Worm (Caenorhabditis elegans) whole organism, late embryonic: ENCODE data around the gene tag-325.

Source experiments
- C08G9.2 ChIP-seq: sonication (generic microtip); optimal IDR thresholded peaks from 2 replicates; lab custom pipeline; 2016; ENCODE audit warnings: mild to moderate bottlenecking, missing genetic modification characterization, moderate library complexity, missing compliant biosample characterization
- C38D4.7 ChIP-seq: fragments of 200-800 bp; sonication (Bioruptor generic); optimal IDR thresholded peaks from 2 replicates; lab custom pipeline; 2018; ENCODE audit warnings: mild to moderate bottlenecking, missing genetic modification characterization, moderate library complexity, missing compliant biosample characterization
- K09A11.1 ChIP-seq: sonication (generic microtip); optimal IDR thresholded peaks from 2 replicates; lab custom pipeline; 2017; ENCODE audit warnings: antibody characterized with exemption, mild to moderate bottlenecking, missing genetic modification characterization, missing compliant biosample characterization; ENCODE audit not compliant: insufficient read depth
- ceh-18 ChIP-seq: sonication (generic microtip); optimal IDR thresholded peaks from 2 replicates; lab custom pipeline; 2016; ENCODE audit warnings: missing genetic modification characterization, missing compliant biosample characterization
- ceh-19 ChIP-seq: fragments of 200-800 bp; sonication (Bioruptor generic); optimal IDR thresholded peaks from 2 replicates; lab custom pipeline; 2018; ENCODE audit warnings: mild to moderate bottlenecking, missing genetic modification characterization, missing compliant biosample characterization
- ceh-22 ChIP-seq: sonication (generic microtip); optimal IDR thresholded peaks from 2 replicates; lab custom pipeline; 2017; ENCODE audit warnings: missing biosample characterization, missing genetic modification characterization
- ceh-24 ChIP-seq: sonication (generic microtip); optimal IDR thresholded peaks from 2 replicates; lab custom pipeline; 2016; ENCODE audit warnings: mild to moderate bottlenecking, missing genetic modification characterization, missing compliant biosample characterization
- ceh-31 ChIP-seq: sonication (generic microtip); optimal IDR thresholded peaks from 2 replicates; lab custom pipeline; 2016; ENCODE audit warnings: missing genetic modification characterization, missing compliant biosample characterization
- ceh-45 ChIP-seq: fragments of 200-800 bp; sonication (Bioruptor generic); IDR thresholded peaks from 2 replicates; pipeline ENCODE4 v1.3.6; 2022; ENCODE audit warnings: missing genetic modification reagents, missing genetic modification characterization, missing compliant biosample characterization
- ceh-6 ChIP-seq: fragments of 200-800 bp; sonication (Bioruptor generic); optimal IDR thresholded peaks from 2 replicates; lab custom pipeline; 2018; ENCODE audit warnings: mild to moderate bottlenecking, missing genetic modification characterization, missing compliant biosample characterization
- ceh-9 ChIP-seq: sonication (generic microtip); optimal IDR thresholded peaks from 2 replicates; lab custom pipeline; 2016; ENCODE audit warnings: mild to moderate bottlenecking, missing genetic modification characterization, inconsistent platforms, missing compliant biosample characterization
- che-1 ChIP-seq: sonication (generic microtip); optimal IDR thresholded peaks from 2 replicates; lab custom pipeline; 2016; ENCODE audit warnings: mild to moderate bottlenecking, missing genetic modification characterization, missing compliant biosample characterization
- dmd-4 ChIP-seq: sonication (generic microtip); optimal IDR thresholded peaks from 2 replicates; lab custom pipeline; 2016; ENCODE audit warnings: borderline replicate concordance, missing genetic modification characterization, missing compliant biosample characterization
- elt-2 ChIP-seq: sonication (generic microtip); optimal IDR thresholded peaks from 2 replicates; lab custom pipeline; 2016; ENCODE audit warnings: missing genetic modification reagents, missing genetic modification characterization, missing compliant biosample characterization
- ets-4 ChIP-seq: sonication (generic microtip); optimal IDR thresholded peaks from 2 replicates; lab custom pipeline; 2016; ENCODE audit warnings: missing genetic modification characterization, missing compliant biosample characterization
- eyg-1 ChIP-seq: sonication (generic microtip); optimal IDR thresholded peaks from 2 replicates; lab custom pipeline; 2016; ENCODE audit warnings: missing genotype, missing genetic modification characterization, missing compliant biosample characterization
- fax-1 ChIP-seq: sonication (generic microtip); optimal IDR thresholded peaks from 2 replicates; lab custom pipeline; 2016; ENCODE audit warnings: missing genotype, missing genetic modification characterization, missing compliant biosample characterization
- fkh-6 ChIP-seq: sonication (generic microtip); optimal IDR thresholded peaks from 2 replicates; lab custom pipeline; 2016; ENCODE audit warnings: missing genetic modification characterization, missing compliant biosample characterization
- gmeb-2 ChIP-seq: sonication (generic microtip); optimal IDR thresholded peaks from 2 replicates; lab custom pipeline; 2016; ENCODE audit warnings: missing genetic modification characterization, inconsistent platforms, missing compliant biosample characterization
- hlh-30 ChIP-seq: sonication (generic microtip); optimal IDR thresholded peaks from 2 replicates; lab custom pipeline; 2017; ENCODE audit warnings: antibody characterized with exemption, missing genetic modification characterization, missing compliant biosample characterization; ENCODE audit not compliant: insufficient read depth
- hlh-6 ChIP-seq: sonication (generic microtip); optimal IDR thresholded peaks from 2 replicates; lab custom pipeline; 2016; ENCODE audit warnings: missing genotype, missing genetic modification characterization, missing compliant biosample characterization
- hlh-8 ChIP-seq: sonication (generic microtip); optimal IDR thresholded peaks from 2 replicates; lab custom pipeline; 2016; ENCODE audit warnings: missing genotype, missing genetic modification characterization, missing compliant biosample characterization
- lim-6 ChIP-seq: sonication (generic microtip); optimal IDR thresholded peaks from 2 replicates; lab custom pipeline; 2016; ENCODE audit warnings: missing genetic modification characterization, missing compliant biosample characterization
- lin-11 ChIP-seq: fragments of 200-800 bp; sonication (Bioruptor generic); optimal IDR thresholded peaks from 2 replicates; lab custom pipeline; 2018; ENCODE audit warnings: mild to moderate bottlenecking, missing genetic modification characterization, missing compliant biosample characterization
- madf-2 ChIP-seq: sonication (generic microtip); optimal IDR thresholded peaks from 2 replicates; lab custom pipeline; 2017; ENCODE audit warnings: missing genetic modification characterization, missing compliant biosample characterization
- mec-3 ChIP-seq: sonication (generic microtip); optimal IDR thresholded peaks from 2 replicates; lab custom pipeline; 2016; ENCODE audit warnings: borderline replicate concordance, missing genetic modification characterization, missing compliant biosample characterization
- nfya-1 ChIP-seq: sonication (generic microtip); optimal IDR thresholded peaks from 2 replicates; lab custom pipeline; 2017; ENCODE audit warnings: missing genetic modification characterization, mild to moderate bottlenecking, missing compliant biosample characterization, antibody characterized with exemption, moderate library complexity
- nhr-11 ChIP-seq: fragments of 150-350 bp; optimal IDR thresholded peaks from 2 replicates; lab custom pipeline; 2014; ENCODE audit warnings: missing biosample characterization, missing genetic modification characterization
- odd-2 ChIP-seq: sonication (generic microtip); optimal IDR thresholded peaks from 2 replicates; lab custom pipeline; 2017; ENCODE audit warnings: antibody characterized with exemption, mild to moderate bottlenecking, missing genetic modification characterization, missing compliant biosample characterization
- pat-9 ChIP-seq: fragments of 200-800 bp; sonication (Bioruptor generic); optimal IDR thresholded peaks from 2 replicates; lab custom pipeline; 2018; ENCODE audit warnings: mild to moderate bottlenecking, missing genetic modification characterization, moderate library complexity, missing compliant biosample characterization
- pha-4 ChIP-seq: fragments of 150-350 bp; optimal IDR thresholded peaks from 2 replicates; lab custom pipeline; 2018; ENCODE audit warnings: missing biosample characterization, missing genetic modification reagents, missing genetic modification characterization
- pqm-1 ChIP-seq: sonication (generic microtip); optimal IDR thresholded peaks from 2 replicates; lab custom pipeline; 2016; ENCODE audit warnings: missing genetic modification characterization, missing compliant biosample characterization
- ref-2 ChIP-seq: sonication (generic microtip); optimal IDR thresholded peaks from 2 replicates; lab custom pipeline; 2016; ENCODE audit warnings: missing genetic modification characterization, missing compliant biosample characterization
- rnt-1 ChIP-seq: sonication (generic microtip); optimal IDR thresholded peaks from 2 replicates; lab custom pipeline; 2016; ENCODE audit warnings: missing genetic modification characterization, missing compliant biosample characterization
- sdc-2 ChIP-seq: sonication (generic microtip); optimal IDR thresholded peaks from 2 replicates; lab custom pipeline; 2016; ENCODE audit warnings: missing genotype, missing genetic modification characterization, missing compliant biosample characterization
- sox-2 ChIP-seq: fragments of 200-800 bp; sonication (Bioruptor generic); IDR thresholded peaks from 2 replicates; pipeline ENCODE4 v1.3.6; 2022; ENCODE audit warnings: missing genetic modification reagents, missing genetic modification characterization, missing compliant biosample characterization
- sox-4 ChIP-seq: sonication (generic microtip); optimal IDR thresholded peaks from 2 replicates; lab custom pipeline; 2017; ENCODE audit warnings: mild to moderate bottlenecking, missing genetic modification characterization, inconsistent platforms, missing compliant biosample characterization
- tbx-2 ChIP-seq: sonication (generic microtip); optimal IDR thresholded peaks from 2 replicates; lab custom pipeline; 2016; ENCODE audit warnings: missing genetic modification characterization, missing compliant biosample characterization
- tbx-7 ChIP-seq: sonication (generic microtip); optimal IDR thresholded peaks from 2 replicates; lab custom pipeline; 2016; ENCODE audit warnings: missing genotype, missing genetic modification characterization, missing compliant biosample characterization
- ttx-3 ChIP-seq: sonication (generic microtip); optimal IDR thresholded peaks from 2 replicates; lab custom pipeline; 2016; ENCODE audit warnings: missing genetic modification reagents, missing genetic modification characterization, missing compliant biosample characterization
- unc-86 ChIP-seq: sonication (generic microtip); optimal IDR thresholded peaks from 2 replicates; lab custom pipeline; 2016; ENCODE audit warnings: missing genetic modification characterization, missing compliant biosample characterization
- zip-5 ChIP-seq: sonication (generic microtip); optimal IDR thresholded peaks from 2 replicates; lab custom pipeline; 2016; ENCODE audit warnings: missing genetic modification characterization, missing compliant biosample characterization

The tag-325 gene

DNA sequence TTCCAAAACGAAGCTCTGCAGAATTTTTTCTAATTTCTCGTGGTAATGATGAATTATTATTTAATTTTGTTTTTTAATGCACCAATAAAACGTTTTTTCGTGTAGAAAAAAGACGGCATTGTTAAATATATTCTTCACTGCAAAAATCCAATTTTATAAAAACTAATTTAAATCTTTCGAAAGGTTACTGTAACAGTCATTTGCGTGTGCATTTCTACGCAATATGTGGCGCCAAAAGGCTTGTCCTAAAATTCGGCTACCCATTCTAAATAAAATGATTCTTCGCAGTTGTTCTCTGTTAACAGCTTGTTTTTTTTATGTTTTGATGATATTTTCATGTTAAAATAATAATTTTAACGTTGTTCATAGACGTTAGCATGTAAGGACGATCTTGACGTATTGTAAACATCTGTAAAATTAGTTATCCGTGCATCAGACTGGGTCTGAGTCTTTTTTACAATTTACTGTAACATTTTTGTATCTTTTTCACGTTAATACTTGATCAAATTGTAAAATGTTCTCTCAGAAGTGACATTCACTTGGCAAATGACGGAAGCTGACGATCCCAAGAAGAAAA, 4.0 kb upstream of the tag-325 start, which contains the start of gene mip-1:
mip-1 (plus strand) TSS at position 527 of the 577 bp plus-strand sequence.
- TF ChIP-seq che-1 (tag; lab: Kevin White, UChicago) (no peak), odd-2 (tag; lab: Kevin White, UChicago) (no peak), unc-86 (no peak), tbx-2 (tag; lab: Kevin White, UChicago) (no peak), lin-11 (no peak), dmd-4 (tag; lab: Kevin White, UChicago) (no peak), lim-6 (no peak), nfya-1 (tag; lab: Kevin White, UChicago) (no peak), gmeb-2 (no peak), ceh-18 (tag; lab: Kevin White, UChicago) (no peak), C38D4.7 (GFP tag; lab: Kevin White, UChicago) (no peak), sox-2 (no peak), elt-2 (tag; lab: Kevin White, UChicago) (no peak), ceh-6 (GFP tag; lab: Kevin White, UChicago) (no peak)

DNA sequence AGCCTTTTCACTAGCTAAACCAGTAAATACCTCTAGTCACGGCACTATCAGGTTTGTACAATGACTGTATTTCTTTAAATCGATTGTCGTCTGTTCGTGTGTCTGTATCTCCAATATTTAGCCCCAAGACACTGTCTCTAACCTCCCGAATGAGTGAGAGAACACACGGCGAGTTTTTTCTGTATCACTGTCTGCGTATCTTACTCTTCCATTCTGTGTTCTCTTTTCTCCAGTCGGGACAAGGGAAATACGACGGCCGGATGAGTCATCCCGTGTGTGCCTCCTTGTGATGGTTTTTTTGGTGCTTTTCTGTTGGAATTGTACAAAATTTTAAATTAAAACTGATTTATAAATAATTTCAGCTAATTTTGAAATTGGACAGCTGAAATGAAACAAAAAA, 597 bp upstream of the tag-325 start:
- TF ChIP-seq elt-2 (tag; lab: Kevin White, UChicago) (peak; percentile 16), ceh-18 (tag; lab: Kevin White, UChicago) (no peak), nfya-1 (tag; lab: Kevin White, UChicago) (peak; percentile 45), ttx-3 (tag; lab: Kevin White, UChicago) (no peak), unc-86 (no peak), ceh-24 (no peak), K09A11.1 (tag; lab: Kevin White, UChicago) (no peak), zip-5 (tag; lab: Kevin White, UChicago) (no peak), ceh-9 (tag; lab: Kevin White, UChicago) (no peak), fkh-6 (no peak), sdc-2 (tag; lab: Kevin White, UChicago) (no peak), hlh-8 (no peak), madf-2 (tag; lab: Kevin White, UChicago) (no peak), ceh-31 (tag; lab: Kevin White, UChicago) (peak; percentile 26), ceh-22 (tag; lab: Kevin White, UChicago) (no peak), ceh-45 (GFP tag; lab: Robert Waterston, UW) (no peak), eyg-1 (tag; lab: Kevin White, UChicago) (no peak), nhr-11 (no peak), rnt-1 (tag; lab: Kevin White, UChicago) (no peak), che-1 (tag; lab: Kevin White, UChicago) (no peak), sox-2 (no peak), pqm-1 (tag; lab: Kevin White, UChicago) (no peak), hlh-30 (tag; lab: Kevin White, UChicago) (peak; percentile 20), pha-4 (tag; lab: Kevin White, UChicago) (no peak), ets-4 (peak; percentile 48), odd-2 (tag; lab: Kevin White, UChicago) (no peak), hlh-6 (tag; lab: Kevin White, UChicago) (no peak), sox-4 (tag; lab: Kevin White, UChicago) (no peak), pat-9 (tag; lab: Kevin White, UChicago) (no peak), tbx-2 (tag; lab: Kevin White, UChicago) (peak; percentile 19), tbx-7 (tag; lab: Kevin White, UChicago) (no peak)
- TF ChIP-seq, all 69 proteins: peak for 6

- no peak for TF ChIP-seq pha-4 (tag; lab: Kevin White, UChicago)
- TF ChIP-seq ceh-19 (GFP tag; lab: Kevin White, UChicago), result no peak
- no peak for TF ChIP-seq K09A11.1 (tag; lab: Kevin White, UChicago)
- TF ChIP-seq ceh-24, result no peak
- TF ChIP-seq pat-9 (tag; lab: Kevin White, UChicago), result no peak
- TF ChIP-seq C08G9.2 (tag; lab: Kevin White, UChicago), result no peak
- TF ChIP-seq madf-2 (tag; lab: Kevin White, UChicago), result no peak
- TF ChIP-seq ref-2 (tag; lab: Kevin White, UChicago), result no peak
- no peak for TF ChIP-seq mec-3 (tag; lab: Kevin White, UChicago)
- TF ChIP-seq C38D4.7 (GFP tag; lab: Kevin White, UChicago), result no peak
- no peak for TF ChIP-seq fax-1 (tag; lab: Kevin White, UChicago)
- TF ChIP-seq, all 69 proteins: peak for 0
Observed at ce11 chrIII:4802707-4803106, 6.1 kb downstream of the tag-325 start, which contains the start of gene metl-5. Gene metl-5, plus strand, starts transcription at chrIII:4803007.
